Worm (Caenorhabditis elegans): ENCODE results near the gene F22B8.3.

ce11 chrV:16061993-16062392, 28.8 kb upstream of the F22B8.3 start, which contains the start of gene fbxa-100:
- TF ChIP-seq him-1 (tag; optimal IDR thresholded peaks at IDR 0.05) = no peak
- no peak for TF ChIP-seq W03F9.2 (tag; optimal IDR thresholded peaks at IDR 0.05)
- TF ChIP-seq dao-5 (tag; optimal IDR thresholded peaks at IDR 0.05) = no peak

All from whole organism, L4/young adult.